5 worm cellular contexts compared by ENCODE assay signal in the genomic region with DNA sequence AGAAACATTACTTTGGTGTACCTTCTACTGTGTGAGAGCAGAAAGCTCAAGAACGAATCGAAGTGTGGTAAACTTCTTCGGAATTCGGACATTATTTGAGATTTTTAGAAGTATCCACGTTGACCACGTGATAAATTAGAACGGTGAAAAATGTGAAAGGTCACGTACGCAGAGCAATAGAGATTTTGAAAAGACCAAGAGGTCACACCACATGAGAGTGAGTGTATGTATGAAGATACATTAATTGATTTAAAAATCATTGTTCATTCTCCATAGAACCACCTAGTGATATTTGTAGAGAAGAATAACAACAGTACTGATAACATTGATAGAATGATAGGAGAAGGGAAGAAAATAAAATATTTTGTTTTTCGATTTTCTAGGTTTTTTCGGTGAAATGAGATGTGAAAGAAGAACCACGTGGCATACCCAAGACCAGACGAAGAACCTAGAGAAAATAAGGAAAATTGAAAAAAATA.
TF ChIP-seq lines count a peak whose summit lies in the region.

A gene (minus strand): TSS at position 69 of the 479 bp plus-strand sequence.

TF ChIP-seq in whole organism, L1 larva, 84 proteins besides CTCF, POLR2A, EP300 and RAD21 (continued from another document and continues in another):
- TF ChIP-seq hlh-17 (GFP tag; optimal IDR thresholded peaks at IDR 0.05; lab: Kevin White, UChicago; ENCODE audit: borderline replicate concordance) (no peak), Y116A8C.19 (tag; optimal IDR thresholded peaks at IDR 0.05; lab: Kevin White, UChicago; ENCODE audit: borderline replicate concordance) (no peak), vab-15 (tag; optimal IDR thresholded peaks at IDR 0.05; lab: Kevin White, UChicago) (no peak), unc-86 (tag; optimal IDR thresholded peaks at IDR 0.05; lab: Kevin White, UChicago) (no peak), unc-98 (GFP tag; IDR thresholded peaks at IDR 0.05; lab: Robert Waterston, UW) (no peak), ets-5 (GFP tag; IDR thresholded peaks at IDR 0.05; lab: Robert Waterston, UW) (no peak), pax-3 (tag; optimal IDR thresholded peaks at IDR 0.05; lab: Kevin White, UChicago) (no peak), grh-1 (GFP tag; IDR thresholded peaks at IDR 0.05; lab: Robert Waterston, UW) (no peak), C04F5.9 (tag; optimal IDR thresholded peaks at IDR 0.05; lab: Kevin White, UChicago) (no peak), sox-4 (tag; optimal IDR thresholded peaks at IDR 0.05; lab: Kevin White, UChicago) (no peak), tbx-2 (tag; optimal IDR thresholded peaks at IDR 0.05; lab: Kevin White, UChicago) (peak; percentile 25), dpl-1 (GFP tag; optimal IDR thresholded peaks at IDR 0.05; lab: Kevin White, UChicago) (peak; percentile 14 to 39 (median 24)), aha-1 (tag; optimal IDR thresholded peaks at IDR 0.05; lab: Kevin White, UChicago) (peak; percentile 79), swsn-7 (tag; optimal IDR thresholded peaks at IDR 0.05; lab: Kevin White, UChicago) (peak; percentile 34), mdl-1 (tag; optimal IDR thresholded peaks at IDR 0.05; lab: Kevin White, UChicago) (peak in 1 of 2 experiments; percentile 6), blmp-1 (tag; optimal IDR thresholded peaks at IDR 0.05; lab: Kevin White, UChicago) (peak; percentile 6), F16B12.6 (tag; optimal IDR thresholded peaks at IDR 0.05; lab: Kevin White, UChicago) (no peak), unc-130 (tag; optimal IDR thresholded peaks at IDR 0.05; lab: Kevin White, UChicago) (peak; percentile 55), lin-39 (tag; optimal IDR thresholded peaks at IDR 0.05; lab: Kevin White, UChicago) (no peak), nhr-12 (tag; optimal IDR thresholded peaks at IDR 0.05; lab: Kevin White, UChicago) (no peak), nhr-71 (tag; optimal IDR thresholded peaks at IDR 0.05; lab: Kevin White, UChicago) (peak; percentile 93), C34B4.2 (tag; optimal IDR thresholded peaks at IDR 0.05; lab: Kevin White, UChicago) (no peak), nhr-85 (tag; lab: Kevin White, UChicago) (peak; percentile 62), skn-1 (tag; optimal IDR thresholded peaks at IDR 0.05; lab: Kevin White, UChicago) (no peak), nhr-76 (tag; optimal IDR thresholded peaks at IDR 0.05; lab: Kevin White, UChicago) (no peak), hpl-2 (GFP tag; optimal IDR thresholded peaks at IDR 0.05; lab: Kevin White, UChicago) (no peak)

TF ChIP-seq in whole organism, L2 larva, 48 proteins besides CTCF, POLR2A, EP300 and RAD21 (continued from another document):
- TF ChIP-seq nhr-6 (tag; optimal IDR thresholded peaks at IDR 0.05; lab: Kevin White, UChicago) (peak; percentile 45), skn-1 (tag; optimal IDR thresholded peaks at IDR 0.05; lab: Kevin White, UChicago) (peak; percentile 12), nhr-129 (tag; optimal IDR thresholded peaks at IDR 0.05; lab: Kevin White, UChicago) (peak; percentile 85), mdl-1 (tag; optimal IDR thresholded peaks at IDR 0.05; lab: Kevin White, UChicago) (peak in 1 of 2 experiments; percentile 36), fos-1 (tag; optimal IDR thresholded peaks at IDR 0.05; lab: Kevin White, UChicago) (peak; percentile 32), unc-39 (tag; optimal IDR thresholded peaks at IDR 0.05; lab: Kevin White, UChicago) (no peak), ztf-4 (tag; optimal IDR thresholded peaks at IDR 0.05; lab: Kevin White, UChicago) (peak; percentile 80), nhr-25 (tag; optimal IDR thresholded peaks at IDR 0.05; lab: Kevin White, UChicago) (peak; percentile 59)

TF ChIP-seq in whole organism, L3 larva, 47 proteins besides CTCF, POLR2A, EP300 and RAD21 (continued from another document):
- TF ChIP-seq R02D3.7 (tag; optimal IDR thresholded peaks at IDR 0.05; lab: Kevin White, UChicago), result no peak
- TF ChIP-seq ZK546.5 (tag; optimal IDR thresholded peaks at IDR 0.05; lab: Kevin White, UChicago), result no peak
- no peak for TF ChIP-seq nhr-28 (tag; optimal IDR thresholded peaks at IDR 0.05; lab: Kevin White, UChicago)
- TF ChIP-seq pqm-1 (tag; optimal IDR thresholded peaks at IDR 0.05; lab: Kevin White, UChicago), result peak; percentile 74
- TF ChIP-seq nhr-12 (tag; optimal IDR thresholded peaks at IDR 0.05; lab: Kevin White, UChicago), result no peak
- peak; percentile 71 for TF ChIP-seq elt-2 (tag; optimal IDR thresholded peaks at IDR 0.05; lab: Kevin White, UChicago)
- TF ChIP-seq nhr-11 (tag; optimal IDR thresholded peaks at IDR 0.05; lab: Kevin White, UChicago), result no peak
- TF ChIP-seq fos-1 (tag; optimal IDR thresholded peaks at IDR 0.05; lab: Kevin White, UChicago), result no peak

TF ChIP-seq in whole organism, L4 larva, 104 proteins besides CTCF, POLR2A, EP300 and RAD21 (continued from another document and continues in another):
- TF ChIP-seq nhr-6 (tag; optimal IDR thresholded peaks at IDR 0.05; lab: Kevin White, UChicago) (peak; percentile 47), zfp-2 (tag; optimal IDR thresholded peaks at IDR 0.05; lab: Kevin White, UChicago) (no peak), ces-1 (GFP tag; optimal IDR thresholded peaks at IDR 0.05; lab: Kevin White, UChicago) (no peak), ctbp-1 (GFP tag; IDR thresholded peaks at IDR 0.05; lab: Robert Waterston, UW) (no peak), lin-15B (tag; optimal IDR thresholded peaks at IDR 0.05; lab: Kevin White, UChicago) (no peak), madf-9 (GFP tag; conservative IDR thresholded peaks at IDR 0.05; lab: Robert Waterston, UW) (no peak), F49E8.2 (tag; optimal IDR thresholded peaks at IDR 0.05; lab: Kevin White, UChicago; ENCODE audit: borderline replicate concordance) (no peak), zip-2 (tag; optimal IDR thresholded peaks at IDR 0.05; lab: Kevin White, UChicago) (peak; percentile 21), dmd-9 (GFP tag; IDR thresholded peaks at IDR 0.05; lab: Robert Waterston, UW) (no peak), Y105C5A.15 (GFP tag; IDR thresholded peaks at IDR 0.05; lab: Robert Waterston, UW) (no peak), daf-12 (tag; optimal IDR thresholded peaks at IDR 0.05; lab: Kevin White, UChicago) (no peak), hlh-11 (tag; optimal IDR thresholded peaks at IDR 0.05; lab: Kevin White, UChicago) (peak; percentile 66), spr-3 (GFP tag; optimal IDR thresholded peaks at IDR 0.05; lab: Kevin White, UChicago) (no peak), ceh-32 (tag; optimal IDR thresholded peaks at IDR 0.05; lab: Kevin White, UChicago; ENCODE audit: poor library complexity) (no peak), nhr-25 (tag; optimal IDR thresholded peaks at IDR 0.05; lab: Kevin White, UChicago; ENCODE audit: borderline replicate concordance, insufficient read depth) (no peak), duxl-1 (tag; optimal IDR thresholded peaks at IDR 0.05; lab: Kevin White, UChicago; ENCODE audit: poor library complexity) (no peak), fos-1 (tag; optimal IDR thresholded peaks at IDR 0.05; lab: Kevin White, UChicago) (no peak), vab-7 (GFP tag; IDR thresholded peaks at IDR 0.05; lab: Robert Waterston, UW) (no peak), ama-1 (optimal IDR thresholded peaks at IDR 0.05; lab: Kevin White, UChicago) (no peak), dmd-8 (GFP tag; IDR thresholded peaks at IDR 0.05; lab: Robert Waterston, UW) (no peak), lin-13 (GFP tag; optimal IDR thresholded peaks at IDR 0.05; lab: Kevin White, UChicago) (no peak), mes-2 (tag; optimal IDR thresholded peaks at IDR 0.05; lab: Kevin White, UChicago; ENCODE audit: poor library complexity, severe bottlenecking) (no peak), Y48G9A.11 (GFP tag; IDR thresholded peaks at IDR 0.05; lab: Robert Waterston, UW) (no peak), T20F7.1 (GFP tag; optimal IDR thresholded peaks at IDR 0.05; lab: Kevin White, UChicago) (peak; percentile 66), tra-1 (GFP tag; IDR thresholded peaks at IDR 0.05; lab: Robert Waterston, UW) (no peak), D1046.2 (GFP tag; IDR thresholded peaks at IDR 0.05; lab: Robert Waterston, UW) (no peak), php-3 (GFP tag; IDR thresholded peaks at IDR 0.05; lab: Robert Waterston, UW) (no peak), madf-5 (GFP tag; IDR thresholded peaks at IDR 0.05; lab: Robert Waterston, UW) (no peak), gei-8 (GFP tag; optimal IDR thresholded peaks at IDR 0.05; lab: Kevin White, UChicago) (no peak), zfp-3 (GFP tag; conservative IDR thresholded peaks at IDR 0.05; lab: Robert Waterston, UW) (peak; percentile 64), mxl-3 (GFP tag; optimal IDR thresholded peaks at IDR 0.05; lab: Kevin White, UChicago) (peak; percentile 15), rbr-2 (tag; optimal IDR thresholded peaks at IDR 0.05; lab: Kevin White, UChicago) (no peak), mdl-1 (tag; optimal IDR thresholded peaks at IDR 0.05; lab: Kevin White, UChicago) (peak in 1 of 2 experiments; percentile 47), spr-1 (tag; optimal IDR thresholded peaks at IDR 0.05; lab: Kevin White, UChicago) (no peak), egl-43 (GFP tag; IDR thresholded peaks at IDR 0.05; lab: Robert Waterston, UW) (no peak), ztf-7 (tag; optimal IDR thresholded peaks at IDR 0.05; lab: Kevin White, UChicago) (no peak), ceh-28 (tag; optimal IDR thresholded peaks at IDR 0.05; lab: Kevin White, UChicago) (no peak), mxl-2 (GFP tag; conservative IDR thresholded peaks at IDR 0.05; lab: Robert Waterston, UW) (no peak), R02D3.7 (tag; optimal IDR thresholded peaks at IDR 0.05; lab: Kevin White, UChicago) (no peak), F37D6.2 (tag; optimal IDR thresholded peaks at IDR 0.05; lab: Kevin White, UChicago) (no peak), F26F4.8 (GFP tag; conservative IDR thresholded peaks at IDR 0.05; lab: Robert Waterston, UW) (no peak), fkh-10 (GFP tag; optimal IDR thresholded peaks at IDR 0.05; lab: Kevin White, UChicago) (no peak), nhr-102 (tag; optimal IDR thresholded peaks at IDR 0.05; lab: Kevin White, UChicago) (no peak), ceh-82 (tag; optimal IDR thresholded peaks at IDR 0.05; lab: Kevin White, UChicago) (no peak), nhr-28 (tag; optimal IDR thresholded peaks at IDR 0.05; lab: Kevin White, UChicago) (peak; percentile 84), lin-1 (GFP tag; IDR thresholded peaks at IDR 0.05; lab: Robert Waterston, UW) (0 out of 2 replicates have a peak, but pooled peaks have one; percentile 12)

TF ChIP-seq in whole organism, young adult, 124 proteins besides CTCF, POLR2A, EP300 and RAD21 (continued from another document):
- TF ChIP-seq athp-1 (tag; optimal IDR thresholded peaks at IDR 0.05; lab: Kevin White, UChicago) (no peak), nfyb-1 (GFP tag; IDR thresholded peaks at IDR 0.05; lab: Robert Waterston, UW) (no peak), ZK185.1 (tag; optimal IDR thresholded peaks at IDR 0.05; lab: Kevin White, UChicago; ENCODE audit: poor library complexity, severe bottlenecking) (no peak), sptf-2 (GFP tag; optimal IDR thresholded peaks at IDR 0.05; lab: Kevin White, UChicago) (no peak), rcor-1 (GFP tag; IDR thresholded peaks at IDR 0.05; lab: Robert Waterston, UW) (no peak), T07F8.4 (tag; optimal IDR thresholded peaks at IDR 0.05; lab: Kevin White, UChicago) (no peak), attf-5 (GFP tag; optimal IDR thresholded peaks at IDR 0.05; lab: Kevin White, UChicago) (peak; percentile 42), F39B2.1 (GFP tag; IDR thresholded peaks at IDR 0.05; lab: Robert Waterston, UW) (no peak), ztf-3 (GFP tag; optimal IDR thresholded peaks at IDR 0.05; lab: Kevin White, UChicago) (no peak), mcd-1 (GFP tag; IDR thresholded peaks at IDR 0.05; lab: Robert Waterston, UW) (no peak), tbp1 (GFP tag; optimal IDR thresholded peaks at IDR 0.05; lab: Kevin White, UChicago) (peak; percentile 16), pbrm-1 (GFP tag; IDR thresholded peaks at IDR 0.05; lab: Robert Waterston, UW) (no peak), bed-2 (GFP tag; IDR thresholded peaks at IDR 0.05; lab: Robert Waterston, UW) (no peak), repo-1 (tag; optimal IDR thresholded peaks at IDR 0.05; lab: Kevin White, UChicago) (no peak), lir-1 (GFP tag; conservative IDR thresholded peaks at IDR 0.05; lab: Robert Waterston, UW) (no peak), F49E8.2 (tag; optimal IDR thresholded peaks at IDR 0.05; lab: Kevin White, UChicago; ENCODE audit: insufficient read depth) (no peak), madf-6 (GFP tag; IDR thresholded peaks at IDR 0.05; lab: Robert Waterston, UW) (no peak), ekl-4 (GFP tag; IDR thresholded peaks at IDR 0.05; lab: Robert Waterston, UW) (no peak), ama-1 (optimal IDR thresholded peaks at IDR 0.05; lab: Kevin White, UChicago) (peak; percentile 7), ama-1 (GFP tag; optimal IDR thresholded peaks at IDR 0.05; lab: Kevin White, UChicago) (no peak), akir-1 (GFP tag; optimal IDR thresholded peaks at IDR 0.05; lab: Kevin White, UChicago) (no peak), hmg-20 (GFP tag; IDR thresholded peaks at IDR 0.05; lab: Robert Waterston, UW) (no peak), cebp-1 (GFP tag; IDR thresholded peaks at IDR 0.05; lab: Robert Waterston, UW) (no peak), cebp-1 (tag; optimal IDR thresholded peaks at IDR 0.05; lab: Kevin White, UChicago) (peak; percentile 2), hmg-1.2 (GFP tag; IDR thresholded peaks at IDR 0.05; lab: Robert Waterston, UW) (no peak), attf-6 (GFP tag; IDR thresholded peaks at IDR 0.05; lab: Robert Waterston, UW) (no peak), rec-8 (tag; optimal IDR thresholded peaks at IDR 0.05; lab: Kevin White, UChicago) (no peak), lsy-27 (tag; optimal IDR thresholded peaks at IDR 0.05; lab: Kevin White, UChicago; ENCODE audit: borderline replicate concordance, insufficient read depth) (no peak), F10E7.11 (tag; optimal IDR thresholded peaks at IDR 0.05; lab: Kevin White, UChicago) (no peak), chd-7 (tag; optimal IDR thresholded peaks at IDR 0.05; lab: Kevin White, UChicago) (no peak), somi-1 (GFP tag; optimal IDR thresholded peaks at IDR 0.05; lab: Kevin White, UChicago) (peak; percentile 6), Y53G8AR.9 (GFP tag; conservative IDR thresholded peaks at IDR 0.05; lab: Robert Waterston, UW) (no peak), Y95B8A.8 (GFP tag; IDR thresholded peaks at IDR 0.05; lab: Robert Waterston, UW) (no peak), T26A5.8 (tag; optimal IDR thresholded peaks at IDR 0.05; lab: Kevin White, UChicago) (no peak), F37B4.10 (GFP tag; IDR thresholded peaks at IDR 0.05; lab: Robert Waterston, UW) (no peak), dpl-1 (GFP tag; optimal IDR thresholded peaks at IDR 0.05; lab: Kevin White, UChicago) (no peak), ztf-25 (GFP tag; IDR thresholded peaks at IDR 0.05; lab: Robert Waterston, UW) (no peak), lag-1 (GFP tag; IDR thresholded peaks at IDR 0.05; lab: Robert Waterston, UW) (no peak), lin-35 (GFP tag; optimal IDR thresholded peaks at IDR 0.05; lab: Kevin White, UChicago) (no peak), ztf-28 (GFP tag; IDR thresholded peaks at IDR 0.05; lab: Robert Waterston, UW) (no peak), snpc-1.3 (tag; optimal IDR thresholded peaks at IDR 0.05; lab: Kevin White, UChicago; ENCODE audit: insufficient read depth) (no peak), gei-17 (GFP tag; optimal IDR thresholded peaks at IDR 0.05; lab: Kevin White, UChicago) (no peak), xnd-1 (tag; optimal IDR thresholded peaks at IDR 0.05; lab: Kevin White, UChicago) (no peak), efl-1 (GFP tag; optimal IDR thresholded peaks at IDR 0.05; lab: Kevin White, UChicago) (no peak), snpc-3.4 (tag; optimal IDR thresholded peaks at IDR 0.05; lab: Kevin White, UChicago) (no peak), Y53F4B.3 (GFP tag; IDR thresholded peaks at IDR 0.05; lab: Robert Waterston, UW) (no peak), hsf-1 (GFP tag; IDR thresholded peaks at IDR 0.05; lab: Robert Waterston, UW) (0 out of 2 replicates have a peak, but pooled peaks have one; percentile 4), pha-4 (tag; optimal IDR thresholded peaks at IDR 0.05; lab: Kevin White, UChicago) (peak; percentile 55), F57C9.4 (tag; optimal IDR thresholded peaks at IDR 0.05; lab: Kevin White, UChicago) (no peak)
TF ChIP-seq in whole organism, young adult: peak in this region for 13.
